Fruit fly (Drosophila melanogaster) whole organism, embryonic: Measurements from ENCODE around the gene CG34298.

Experiments used
- Atf6 ChIP-seq: fragments of 200-800 bp; sonication (Bioruptor generic); IDR thresholded peaks from 2 replicates; pipeline ENCODE4 v1.3.6; 2022; ENCODE audit warnings: missing biosample characterization, missing genetic modification characterization
- BtbVII ChIP-seq: fragments of 200-800 bp; sonication (Bioruptor generic); optimal IDR thresholded peaks from 3 replicates; lab custom pipeline; 2017; ENCODE audit warnings: missing biosample characterization, mild to moderate bottlenecking, missing genetic modification characterization
- CG10209 ChIP-seq: fragments of 200-800 bp; sonication (Bioruptor generic); optimal IDR thresholded peaks from 3 replicates; lab custom pipeline; 2017; ENCODE audit warnings: missing biosample characterization, mild to moderate bottlenecking, missing genetic modification characterization, missing genetic modification reagents
- CG10267 ChIP-seq: fragments of 200-800 bp; sonication (Bioruptor generic); optimal IDR thresholded peaks from 2 replicates; lab custom pipeline; 2018; ENCODE audit warnings: missing biosample characterization, mild to moderate bottlenecking, missing genetic modification characterization, moderate library complexity
- CG10654 ChIP-seq: fragments of 200-800 bp; sonication (Bioruptor generic); optimal IDR thresholded peaks from 2 replicates; lab custom pipeline; 2016; ENCODE audit warnings: missing biosample characterization, missing genetic modification characterization
- CG13424 ChIP-seq: fragments of 200-800 bp; sonication (Bioruptor generic); optimal IDR thresholded peaks from 2 replicates; lab custom pipeline; 2019; ENCODE audit warnings: missing biosample characterization, mild to moderate bottlenecking, missing genetic modification characterization, moderate library complexity
- CG13894 ChIP-seq: fragments of 200-800 bp; sonication (Bioruptor generic); optimal IDR thresholded peaks from 3 replicates; lab custom pipeline; 2018; ENCODE audit warnings: missing biosample characterization, mild to moderate bottlenecking, missing genetic modification characterization, moderate library complexity
- CG1529 ChIP-seq: fragments of 200-800 bp; sonication (Bioruptor generic); optimal IDR thresholded peaks from 3 replicates; lab custom pipeline; 2018; ENCODE audit warnings: missing biosample characterization, missing genetic modification characterization
- CG17328 ChIP-seq: fragments of 200-800 bp; sonication (Bioruptor generic); IDR thresholded peaks from 2 replicates; pipeline ENCODE4 v1.3.6; 2022; ENCODE audit warnings: missing biosample characterization, missing genetic modification characterization
- CG17359 ChIP-seq: fragments of 200-800 bp; sonication (Bioruptor generic); optimal IDR thresholded peaks from 3 replicates; lab custom pipeline; 2018; ENCODE audit warnings: missing biosample characterization, mild to moderate bottlenecking, missing genetic modification characterization, moderate library complexity
- CG17361 ChIP-seq: fragments of 200-800 bp; sonication (Bioruptor generic); IDR thresholded peaks from 3 replicates; pipeline ENCODE4 v1.3.6; 2022; ENCODE audit warnings: missing biosample characterization, missing genetic modification characterization
- CG17568 ChIP-seq: fragments of 200-800 bp; sonication (Bioruptor generic); optimal IDR thresholded peaks from 2 replicates; lab custom pipeline; 2018; ENCODE audit warnings: missing biosample characterization, mild to moderate bottlenecking, missing genetic modification characterization, moderate library complexity
- CG17829 ChIP-seq: fragments of 200-800 bp; optimal IDR thresholded peaks from 2 replicates; lab custom pipeline; 2019; ENCODE audit warnings: missing biosample characterization, mild to moderate bottlenecking, missing genetic modification characterization, moderate library complexity
- CG18262 ChIP-seq: fragments of 200-800 bp; optimal IDR thresholded peaks from 3 replicates; lab custom pipeline; 2019; ENCODE audit warnings: missing biosample characterization, mild to moderate bottlenecking, missing genetic modification characterization, moderate library complexity
- CG2678 ChIP-seq: fragments of 200-800 bp; sonication (Bioruptor generic); optimal IDR thresholded peaks from 3 replicates; lab custom pipeline; 2019; ENCODE audit warnings: missing biosample characterization, mild to moderate bottlenecking, missing genetic modification characterization, moderate library complexity
- CG2712 ChIP-seq: fragments of 200-800 bp; optimal IDR thresholded peaks from 3 replicates; lab custom pipeline; 2019; ENCODE audit warnings: missing biosample characterization, mild to moderate bottlenecking, missing genetic modification characterization, moderate library complexity
- CG3407 ChIP-seq: fragments of 200-800 bp; sonication (Bioruptor generic); optimal IDR thresholded peaks from 2 replicates; lab custom pipeline; 2018; ENCODE audit warnings: missing biosample characterization, mild to moderate bottlenecking, missing genetic modification characterization
- CG4707 ChIP-seq: fragments of 200-800 bp; sonication (Bioruptor generic); optimal IDR thresholded peaks from 2 replicates; lab custom pipeline; 2018; ENCODE audit warnings: missing biosample characterization, mild to moderate bottlenecking, missing genetic modification characterization, moderate library complexity
- CG7786 ChIP-seq: fragments of 200-800 bp; sonication (Bioruptor generic); optimal IDR thresholded peaks from 2 replicates; lab custom pipeline; 2016; ENCODE audit warnings: missing biosample characterization, missing genetic modification characterization
- CG8765 ChIP-seq: fragments of 200-800 bp; sonication (Bioruptor generic); IDR thresholded peaks from 2 replicates; pipeline ENCODE4 v1.3.6; 2022; ENCODE audit warnings: missing biosample characterization, missing genetic modification characterization
- Dad ChIP-seq: fragments of 200-800 bp; sonication (Bioruptor generic); optimal IDR thresholded peaks from 3 replicates; lab custom pipeline; 2016; ENCODE audit warnings: missing biosample characterization, missing genetic modification characterization
- ERR ChIP-seq: fragments of 200-800 bp; sonication (Bioruptor generic); optimal IDR thresholded peaks from 2 replicates; lab custom pipeline; 2016; ENCODE audit warnings: missing biosample characterization, missing genetic modification characterization
- Ets97D ChIP-seq: fragments of 200-800 bp; sonication (Bioruptor generic); optimal IDR thresholded peaks from 3 replicates; lab custom pipeline; 2016; ENCODE audit warnings: missing biosample characterization, missing genetic modification characterization
- Fer1 ChIP-seq: fragments of 200-800 bp; sonication (Bioruptor generic); optimal IDR thresholded peaks from 2 replicates; lab custom pipeline; 2017; ENCODE audit warnings: missing biosample characterization, mild to moderate bottlenecking, missing genetic modification characterization
- Hand ChIP-seq: fragments of 200-800 bp; sonication (Bioruptor generic); optimal IDR thresholded peaks from 2 replicates; lab custom pipeline; 2017; ENCODE audit warnings: mild to moderate bottlenecking, missing biosample characterization, missing genetic modification reagents, missing genetic modification characterization
- Hey ChIP-seq: fragments of 200-800 bp; sonication (Bioruptor generic); optimal IDR thresholded peaks from 3 replicates; lab custom pipeline; 2018; ENCODE audit warnings: missing biosample characterization, mild to moderate bottlenecking, missing genetic modification characterization
- Hmr ChIP-seq: fragments of 200-800 bp; sonication (Bioruptor generic); optimal IDR thresholded peaks from 3 replicates; lab custom pipeline; 2017; ENCODE audit warnings: mild to moderate bottlenecking, missing biosample characterization, missing genetic modification reagents, missing genetic modification characterization
- Lpt ChIP-seq: fragments of >200 bp; optimal IDR thresholded peaks from 2 replicates; lab custom pipeline; 2018; ENCODE audit warnings: missing biosample characterization, missing genetic modification characterization
- NfI ChIP-seq: fragments of 200-800 bp; sonication (Bioruptor generic); optimal IDR thresholded peaks from 3 replicates; lab custom pipeline; 2018; ENCODE audit warnings: missing biosample characterization, mild to moderate bottlenecking, missing genetic modification characterization, moderate library complexity
- Vsx1 ChIP-seq: fragments of 200-800 bp; sonication (Bioruptor generic); optimal IDR thresholded peaks from 2 replicates; lab custom pipeline; 2017; ENCODE audit warnings: missing biosample characterization, mild to moderate bottlenecking, missing genetic modification characterization, missing genetic modification reagents
- YL-1 ChIP-seq: fragments of 200-800 bp; sonication (Bioruptor generic); optimal IDR thresholded peaks from 3 replicates; lab custom pipeline; 2017; ENCODE audit warnings: missing biosample characterization, mild to moderate bottlenecking, missing genetic modification characterization
- ac ChIP-seq: fragments of 200-800 bp; sonication (Bioruptor generic); optimal IDR thresholded peaks from 3 replicates; lab custom pipeline; 2017; ENCODE audit warnings: missing biosample characterization, mild to moderate bottlenecking, missing genetic modification characterization
- bcd ChIP-seq: fragments of 200-800 bp; sonication (Bioruptor generic); optimal IDR thresholded peaks from 2 replicates; lab custom pipeline; 2017; ENCODE audit warnings: missing biosample characterization, mild to moderate bottlenecking, missing genetic modification characterization
- chif ChIP-seq, 2 experiments: fragments of 200-800 bp; sonication (Bioruptor generic); optimal IDR thresholded peaks; 3 replicates each; lab custom pipeline; 2016; ENCODE audit warnings: missing biosample characterization in 2 of 2, missing genetic modification characterization in 2 of 2
- da ChIP-seq: fragments of 200-800 bp; sonication (Bioruptor generic); optimal IDR thresholded peaks from 2 replicates; lab custom pipeline; 2016; ENCODE audit warnings: missing biosample characterization, missing genetic modification characterization
- dimm ChIP-seq: fragments of 200-800 bp; sonication (Bioruptor generic); IDR thresholded peaks from 2 replicates; pipeline ENCODE4 v1.3.6; 2022; ENCODE audit warnings: missing biosample characterization, missing genetic modification characterization
- emc ChIP-seq: fragments of 200-800 bp; sonication (Bioruptor generic); optimal IDR thresholded peaks from 2 replicates; lab custom pipeline; 2016; ENCODE audit warnings: missing biosample characterization, missing genetic modification characterization
- fd96Cb ChIP-seq: fragments of 200-800 bp; sonication (Bioruptor generic); optimal IDR thresholded peaks from 2 replicates; lab custom pipeline; 2018; ENCODE audit warnings: missing biosample characterization, mild to moderate bottlenecking, missing genetic modification characterization, moderate library complexity
- fu2 ChIP-seq: fragments of 200-800 bp; sonication (Bioruptor generic); optimal IDR thresholded peaks from 2 replicates; lab custom pipeline; 2016; ENCODE audit warnings: missing biosample characterization, missing genetic modification characterization
- gcm2 ChIP-seq: fragments of 200-800 bp; sonication (Bioruptor generic); optimal IDR thresholded peaks from 2 replicates; lab custom pipeline; 2016; ENCODE audit warnings: missing biosample characterization, missing genetic modification characterization
- klu ChIP-seq: fragments of 200-800 bp; sonication (Bioruptor generic); IDR thresholded peaks from 2 replicates; pipeline ENCODE4 v1.3.6; 2022; ENCODE audit warnings: missing biosample characterization, missing genetic modification characterization
- knrl ChIP-seq: fragments of 200-800 bp; sonication (Bioruptor generic); IDR thresholded peaks from 3 replicates; pipeline ENCODE4 v1.3.6; 2022; ENCODE audit warnings: missing biosample characterization, missing genetic modification characterization; ENCODE audit not compliant: partially characterized antibody
- lbe ChIP-seq: fragments of 200-800 bp; sonication (Bioruptor generic); optimal IDR thresholded peaks from 2 replicates; lab custom pipeline; 2016; ENCODE audit warnings: missing biosample characterization, mild to moderate bottlenecking, missing genetic modification characterization
- onecut ChIP-seq: fragments of 200-800 bp; sonication (Bioruptor generic); IDR thresholded peaks from 2 replicates; pipeline ENCODE4 v1.3.6; 2022; ENCODE audit warnings: missing biosample characterization, missing genetic modification characterization
- rib ChIP-seq: fragments of 200-800 bp; sonication (Bioruptor generic); IDR thresholded peaks from 2 replicates; pipeline ENCODE4 v1.3.6; 2022; ENCODE audit warnings: missing biosample characterization, missing genetic modification characterization
- scrt ChIP-seq: fragments of 200-800 bp; sonication (Bioruptor generic); optimal IDR thresholded peaks from 2 replicates; lab custom pipeline; 2018; ENCODE audit warnings: missing biosample characterization, mild to moderate bottlenecking, missing genetic modification characterization, moderate library complexity
- slou ChIP-seq: fragments of 200-800 bp; sonication (Bioruptor generic); optimal IDR thresholded peaks from 3 replicates; lab custom pipeline; 2016; ENCODE audit warnings: missing biosample characterization, missing genetic modification characterization
- sna ChIP-seq: fragments of 200-800 bp; sonication (Bioruptor generic); IDR thresholded peaks from 2 replicates; pipeline ENCODE4 v1.3.6; 2022; ENCODE audit warnings: missing biosample characterization, missing genetic modification characterization; ENCODE audit not compliant: partially characterized antibody
- sug ChIP-seq: fragments of 200-800 bp; optimal IDR thresholded peaks from 2 replicates; lab custom pipeline; 2019; ENCODE audit warnings: missing biosample characterization, mild to moderate bottlenecking, missing genetic modification characterization, moderate library complexity
- unpg ChIP-seq: fragments of 200-800 bp; sonication (Bioruptor generic); optimal IDR thresholded peaks from 3 replicates; lab custom pipeline; 2018; ENCODE audit warnings: missing biosample characterization, mild to moderate bottlenecking, missing genetic modification characterization, moderate library complexity
- zf30C ChIP-seq: fragments of 200-800 bp; sonication (Bioruptor generic); optimal IDR thresholded peaks from 3 replicates; lab custom pipeline; 2018; ENCODE audit warnings: missing biosample characterization, mild to moderate bottlenecking, missing genetic modification characterization
- zfh2 ChIP-seq: fragments of 200-800 bp; sonication (Bioruptor generic); optimal IDR thresholded peaks from 2 replicates; lab custom pipeline; 2016; ENCODE audit warnings: missing biosample characterization, missing genetic modification characterization

CG34298 gene

DNA sequence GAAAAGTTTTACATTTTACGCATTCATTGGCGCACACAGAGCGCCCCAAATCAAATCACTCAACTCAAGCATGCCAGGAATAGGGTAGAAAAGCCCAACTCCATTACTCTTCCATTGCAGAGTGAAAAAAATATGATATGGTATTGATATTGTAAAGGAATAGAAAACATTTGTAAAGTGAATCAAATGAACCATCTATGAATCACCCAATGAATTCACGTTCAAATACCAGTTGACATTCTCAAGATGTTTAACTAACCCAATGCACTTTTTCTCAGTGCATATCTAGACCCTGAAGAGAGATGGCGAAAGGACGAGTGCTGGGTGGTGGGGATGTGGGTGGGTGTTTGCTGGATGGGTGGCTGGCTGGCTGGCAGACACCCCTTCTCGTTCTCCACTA lies 21.0 kb upstream of the CG34298 start (continued):
- no peak for TF ChIP-seq CG10267 (tag; lab: Kevin White, UChicago)
- no peak for TF ChIP-seq gcm2 (GFP tag; lab: Kevin White, UChicago)
- TF ChIP-seq unpg (GFP tag; lab: Kevin White, UChicago), result peak; percentile 13
- no peak for TF ChIP-seq Ets97D (GFP tag; lab: Kevin White, UChicago)
- no peak for TF ChIP-seq Vsx1 (GFP tag; lab: Kevin White, UChicago)
- TF ChIP-seq CG17568 (GFP tag; lab: Kevin White, UChicago), result no peak
- no peak for TF ChIP-seq klu (GFP tag; lab: Robert Waterston, UW)
- TF ChIP-seq Fer1 (GFP tag; lab: Kevin White, UChicago), result peak; percentile 69
- no peak for TF ChIP-seq zfh2
- TF ChIP-seq CG1529 (GFP tag; lab: Kevin White, UChicago), result no peak
- no peak for TF ChIP-seq slou (GFP tag; lab: Kevin White, UChicago)
- no peak for TF ChIP-seq Lpt
- peak; percentile 32 for TF ChIP-seq scrt
- TF ChIP-seq CG4707 (GFP tag; lab: Kevin White, UChicago), result no peak
- no peak for TF ChIP-seq CG10654 (GFP tag; lab: Kevin White, UChicago)
- TF ChIP-seq sug, result no peak
- TF ChIP-seq bcd, result peak; percentile 29
- no peak for TF ChIP-seq onecut (GFP tag; lab: Robert Waterston, UW)
- TF ChIP-seq dimm (GFP tag; lab: Robert Waterston, UW), result no peak
- peak; percentile 66 for TF ChIP-seq CG2678 (tag; lab: Kevin White, UChicago)
- TF ChIP-seq rib, result no peak
- TF ChIP-seq emc, result no peak
- TF ChIP-seq CG10209 (GFP tag; lab: Kevin White, UChicago), result no peak
- TF ChIP-seq YL-1 (GFP tag; lab: Kevin White, UChicago), result no peak
- no peak for TF ChIP-seq Dad (GFP tag; lab: Kevin White, UChicago)
- TF ChIP-seq NfI (GFP tag; lab: Kevin White, UChicago), result peak; percentile 18
- no peak for TF ChIP-seq CG17328 (GFP tag; lab: Robert Waterston, UW)
- no peak for TF ChIP-seq chif (GFP tag; optimal IDR thresholded peaks at IDR 0.05; lab: Kevin White, UChicago)
- no peak for TF ChIP-seq CG17361 (GFP tag; lab: Robert Waterston, UW)
- TF ChIP-seq fu2 (GFP tag; lab: Kevin White, UChicago), result no peak
- TF ChIP-seq fd96Cb (tag; lab: Kevin White, UChicago), result peak; percentile 21
- TF ChIP-seq Hey (tag; lab: Kevin White, UChicago), result no peak
- TF ChIP-seq CG8765 (GFP tag; lab: Robert Waterston, UW), result no peak
- no peak for TF ChIP-seq CG3407 (GFP tag; lab: Kevin White, UChicago)
- no peak for TF ChIP-seq knrl (GFP tag; lab: Robert Waterston, UW)
- TF ChIP-seq zf30C, result no peak
- TF ChIP-seq lbe, result no peak
- no peak for TF ChIP-seq sna
- no peak for TF ChIP-seq da
- peak; percentile 59 for TF ChIP-seq CG17359 (tag; lab: Kevin White, UChicago)
- TF ChIP-seq CG7786 (GFP tag; lab: Kevin White, UChicago), result peak; percentile 8
- TF ChIP-seq CG18262 (tag; lab: Kevin White, UChicago), result no peak
- TF ChIP-seq CG17829 (tag; lab: Kevin White, UChicago), result no peak
- TF ChIP-seq CG13894, result no peak
- TF ChIP-seq ac, result no peak
- peak; percentile 43 for TF ChIP-seq Hand (GFP tag; lab: Kevin White, UChicago)
- TF ChIP-seq CG13424 (tag; lab: Kevin White, UChicago), result peak; percentile 26
- TF ChIP-seq Hmr, result peak; percentile 53
- TF ChIP-seq BtbVII (GFP tag; lab: Kevin White, UChicago), result peak; percentile 11
- TF ChIP-seq CG2712, result peak; percentile 5
- TF ChIP-seq Atf6, result no peak
- TF ChIP-seq ERR (GFP tag; lab: Kevin White, UChicago), result no peak
